Fruit fly (Drosophila melanogaster) whole organism, prepupa: ENCODE measurements around the gene CG43845.

ENCODE experiments used
- CG10631 ChIP-seq: fragments of 200-800 bp; sonication (Bioruptor generic); optimal IDR thresholded peaks from 2 replicates; lab custom pipeline; 2016; ENCODE audit warnings: missing biosample characterization, missing genetic modification characterization
- CG11294 ChIP-seq: fragments of 200-800 bp; sonication (Bioruptor generic); IDR thresholded peaks from 2 replicates; pipeline ENCODE4 v1.3.6; 2022; ENCODE audit warnings: missing biosample characterization, missing genetic modification characterization
- CG11902 ChIP-seq: fragments of 200-800 bp; sonication (Bioruptor generic); optimal IDR thresholded peaks from 3 replicates; lab custom pipeline; 2016; ENCODE audit warnings: missing biosample characterization, missing genetic modification characterization
- CG15336 ChIP-seq: fragments of 200-800 bp; sonication (Bioruptor generic); IDR thresholded peaks from 2 replicates; pipeline ENCODE4 v1.3.6; 2022; ENCODE audit warnings: missing biosample characterization, missing genetic modification characterization
- CG3032 ChIP-seq: fragments of 200-800 bp; optimal IDR thresholded peaks from 2 replicates; lab custom pipeline; 2019; ENCODE audit warnings: missing biosample characterization, mild to moderate bottlenecking, missing genetic modification characterization, moderate library complexity
- CG31627 ChIP-seq: fragments of 200-800 bp; sonication (Bioruptor generic); optimal IDR thresholded peaks from 3 replicates; lab custom pipeline; 2016; ENCODE audit warnings: missing biosample characterization, missing genetic modification characterization
- CG34406 ChIP-seq: fragments of 200-800 bp; sonication (Bioruptor generic); optimal IDR thresholded peaks from 3 replicates; lab custom pipeline; 2016; ENCODE audit warnings: missing biosample characterization, missing genetic modification characterization
- CG6163 ChIP-seq: fragments of 200-800 bp; sonication (Bioruptor generic); IDR thresholded peaks from 3 replicates; pipeline ENCODE4 v1.3.6; 2022; ENCODE audit warnings: missing biosample characterization, missing genetic modification characterization
- CG6276 ChIP-seq: fragments of 200-800 bp; sonication (Bioruptor generic); optimal IDR thresholded peaks from 2 replicates; lab custom pipeline; 2017; ENCODE audit warnings: missing biosample characterization, mild to moderate bottlenecking, missing genetic modification characterization
- CG6792 ChIP-seq: fragments of 200-800 bp; sonication (Bioruptor generic); optimal IDR thresholded peaks from 3 replicates; lab custom pipeline; 2016; ENCODE audit warnings: missing biosample characterization, missing genetic modification characterization
- CG6854 ChIP-seq: fragments of 200-800 bp; sonication (Bioruptor generic); optimal IDR thresholded peaks from 2 replicates; lab custom pipeline; 2017; ENCODE audit warnings: missing biosample characterization, mild to moderate bottlenecking, missing genetic modification characterization
- CG8119 ChIP-seq: fragments of 200-800 bp; sonication (Bioruptor generic); IDR thresholded peaks from 3 replicates; pipeline ENCODE4 v1.3.6; 2022; ENCODE audit warnings: missing biosample characterization, missing genetic modification characterization
- CG8632 ChIP-seq: fragments of 200-800 bp; sonication (Bioruptor generic); optimal IDR thresholded peaks from 3 replicates; lab custom pipeline; 2016; ENCODE audit warnings: missing biosample characterization, missing genetic modification characterization
- CG9139 ChIP-seq: fragments of 200-800 bp; sonication (Bioruptor generic); optimal IDR thresholded peaks from 3 replicates; lab custom pipeline; 2017; ENCODE audit warnings: missing biosample characterization, mild to moderate bottlenecking, missing genetic modification characterization
- Eip93F ChIP-seq: fragments of 200-800 bp; sonication (Bioruptor generic); optimal IDR thresholded peaks from 2 replicates; lab custom pipeline; 2016; ENCODE audit warnings: missing biosample characterization, mild to moderate bottlenecking, missing genetic modification characterization
- Ets96B ChIP-seq: fragments of 200-800 bp; optimal IDR thresholded peaks from 2 replicates; lab custom pipeline; 2019; ENCODE audit warnings: missing biosample characterization, mild to moderate bottlenecking, missing genetic modification characterization, moderate library complexity
- Gug ChIP-seq: fragments of 200-800 bp; sonication (Bioruptor generic); IDR thresholded peaks from 2 replicates; pipeline ENCODE4 v1.3.6; 2022; ENCODE audit warnings: missing biosample characterization, missing genetic modification characterization
- Hr39 ChIP-seq: fragments of 200-800 bp; sonication (Bioruptor generic); optimal IDR thresholded peaks from 2 replicates; lab custom pipeline; 2016; ENCODE audit warnings: missing biosample characterization, missing genetic modification characterization
- Hr4 ChIP-seq: fragments of 200-800 bp; sonication (Bioruptor generic); optimal IDR thresholded peaks from 3 replicates; lab custom pipeline; 2016; ENCODE audit warnings: missing biosample characterization, missing genetic modification characterization
- Lpt ChIP-seq: fragments of 200-800 bp; sonication (Bioruptor generic); optimal IDR thresholded peaks from 3 replicates; lab custom pipeline; 2016; ENCODE audit warnings: missing biosample characterization, missing genetic modification characterization
- OdsH ChIP-seq: fragments of 200-800 bp; sonication (Bioruptor generic); optimal IDR thresholded peaks from 3 replicates; lab custom pipeline; 2016; ENCODE audit warnings: missing biosample characterization, missing genetic modification characterization
- Smox ChIP-seq: fragments of 200-800 bp; sonication (Bioruptor generic); optimal IDR thresholded peaks from 3 replicates; lab custom pipeline; 2016; ENCODE audit warnings: missing biosample characterization, missing genetic modification characterization
- Sox102F ChIP-seq: fragments of 200-800 bp; sonication (Bioruptor generic); optimal IDR thresholded peaks from 2 replicates; lab custom pipeline; 2016; ENCODE audit warnings: missing biosample characterization, mild to moderate bottlenecking, missing genetic modification characterization
- Sox14 ChIP-seq: fragments of 200-800 bp; sonication (Bioruptor generic); optimal IDR thresholded peaks from 3 replicates; lab custom pipeline; 2016; ENCODE audit warnings: missing biosample characterization, missing genetic modification characterization
- Sox15 ChIP-seq: fragments of 200-800 bp; sonication (Bioruptor generic); optimal IDR thresholded peaks from 3 replicates; lab custom pipeline; 2016; ENCODE audit warnings: missing biosample characterization, missing genetic modification characterization
- achi ChIP-seq: fragments of 200-800 bp; sonication (Bioruptor generic); optimal IDR thresholded peaks from 3 replicates; lab custom pipeline; 2016; ENCODE audit warnings: missing biosample characterization, missing genetic modification characterization
- acj6 ChIP-seq: fragments of 200-800 bp; sonication (Bioruptor generic); optimal IDR thresholded peaks from 3 replicates; lab custom pipeline; 2016; ENCODE audit warnings: missing biosample characterization, missing genetic modification characterization
- cyc ChIP-seq: fragments of 200-800 bp; sonication (Bioruptor generic); optimal IDR thresholded peaks from 3 replicates; lab custom pipeline; 2016; ENCODE audit warnings: missing biosample characterization, missing genetic modification characterization
- eg ChIP-seq: fragments of 200-800 bp; sonication (Bioruptor generic); IDR thresholded peaks from 3 replicates; pipeline ENCODE4 v1.3.6; 2022; ENCODE audit warnings: missing biosample characterization, missing genetic modification characterization
- esn ChIP-seq: fragments of 200-800 bp; sonication (Bioruptor generic); optimal IDR thresholded peaks from 2 replicates; lab custom pipeline; 2016; ENCODE audit warnings: missing biosample characterization, mild to moderate bottlenecking, missing genetic modification characterization, moderate library complexity
- fd59A ChIP-seq: fragments of 200-800 bp; sonication (Bioruptor generic); optimal IDR thresholded peaks from 2 replicates; lab custom pipeline; 2017; ENCODE audit warnings: missing biosample characterization, mild to moderate bottlenecking, missing genetic modification characterization, missing genetic modification reagents
- fkh ChIP-seq: fragments of 200-800 bp; sonication (Bioruptor generic); optimal IDR thresholded peaks from 3 replicates; lab custom pipeline; 2017; ENCODE audit warnings: missing biosample characterization, mild to moderate bottlenecking, missing genetic modification characterization, moderate library complexity
- lz ChIP-seq: fragments of 200-800 bp; sonication (Bioruptor generic); optimal IDR thresholded peaks from 3 replicates; lab custom pipeline; 2016; ENCODE audit warnings: missing biosample characterization, missing genetic modification characterization
- net ChIP-seq: fragments of 200-800 bp; sonication (Bioruptor generic); optimal IDR thresholded peaks from 3 replicates; lab custom pipeline; 2016; ENCODE audit warnings: missing biosample characterization, missing genetic modification characterization
- pdm3 ChIP-seq: fragments of 200-800 bp; sonication (Bioruptor generic); optimal IDR thresholded peaks from 3 replicates; lab custom pipeline; 2016; ENCODE audit warnings: missing biosample characterization, missing genetic modification characterization
- salr ChIP-seq, 2 experiments: fragments of 200-800 bp; sonication (Bioruptor generic); optimal IDR thresholded peaks; 3 replicates each; lab custom pipeline; 2016 to 2018; ENCODE audit warnings: missing biosample characterization in 2 of 2, missing genetic modification characterization in 2 of 2, mild to moderate bottlenecking in 1 of 2
- ss ChIP-seq, 2 experiments: fragments of 200-800 bp; sonication (Bioruptor generic); optimal IDR thresholded peaks; 2 replicates in 1 of 2; 3 replicates in 1 of 2; lab custom pipeline; 2017 to 2018; ENCODE audit warnings: mild to moderate bottlenecking in 2 of 2, missing biosample characterization in 2 of 2, missing genetic modification characterization in 2 of 2, moderate library complexity in 1 of 2
- svp ChIP-seq: fragments of 200-800 bp; sonication (Bioruptor generic); peaks from one replicate; lab custom pipeline; 2016; ENCODE audit warnings: missing biosample characterization, missing genetic modification characterization
- topi ChIP-seq: fragments of 200-800 bp; sonication (Bioruptor generic); optimal IDR thresholded peaks from 3 replicates; lab custom pipeline; 2016; ENCODE audit warnings: missing biosample characterization, missing genetic modification characterization
- vri ChIP-seq: fragments of 200-800 bp; sonication (Bioruptor generic); optimal IDR thresholded peaks from 3 replicates; lab custom pipeline; 2016; ENCODE audit warnings: missing biosample characterization, mild to moderate bottlenecking, missing genetic modification characterization

The CG43845 gene

dm6 chr3R:5502646-5503045 lies 20.3 kb downstream of the CG43845 start, which contains the start of gene NKCC:
TSS of gene NKCC (minus strand) at chr3R:5502702.
- TF ChIP-seq CG6276 (GFP tag; lab: Kevin White, UChicago) (no peak), pdm3 (no peak), CG3032 (no peak), acj6 (no peak), CG6854 (GFP tag; lab: Kevin White, UChicago) (no peak), fkh (no peak), Smox (GFP tag; lab: Kevin White, UChicago) (no peak), achi (GFP tag; lab: Kevin White, UChicago) (no peak), CG9139 (no peak), CG10631 (GFP tag; lab: Kevin White, UChicago) (no peak), salr (GFP tag; optimal IDR thresholded peaks at IDR 0.05; lab: Kevin White, UChicago) (no peak), ss (GFP tag; optimal IDR thresholded peaks at IDR 0.05; lab: Kevin White, UChicago) (no peak), Ets96B (no peak), CG31627 (no peak), Sox102F (GFP tag; lab: Kevin White, UChicago) (no peak), vri (GFP tag; lab: Kevin White, UChicago) (no peak)

- peak; percentile 46 for TF ChIP-seq vri (GFP tag; lab: Kevin White, UChicago)
- peak; percentile 99 for TF ChIP-seq svp (GFP tag; lab: Kevin White, UChicago)
- peak; percentile 1 for TF ChIP-seq fkh
- TF ChIP-seq Lpt (GFP tag; lab: Kevin White, UChicago) = no peak
Measured at dm6 chr3R:5497600-5497999, 25.3 kb downstream of the CG43845 start.

- TF ChIP-seq CG15336 (GFP tag; lab: Robert Waterston, UW) (peak; percentile 47), ss (GFP tag; optimal IDR thresholded peaks at IDR 0.05; lab: Kevin White, UChicago) (no peak), Eip93F (GFP tag; lab: Kevin White, UChicago) (no peak), CG10631 (GFP tag; lab: Kevin White, UChicago) (peak; percentile 73), cyc (GFP tag; lab: Kevin White, UChicago) (peak; percentile 58), Smox (GFP tag; lab: Kevin White, UChicago) (peak; percentile 38), CG3032 (peak; percentile 69), CG34406 (GFP tag; lab: Kevin White, UChicago) (peak; percentile 60), Sox15 (GFP tag; lab: Kevin White, UChicago) (peak; percentile 39), topi (GFP tag; lab: Kevin White, UChicago) (peak; percentile 57), Gug (GFP tag; lab: Robert Waterston, UW) (peak; percentile 55), net (GFP tag; lab: Kevin White, UChicago) (peak; percentile 46), Sox102F (GFP tag; lab: Kevin White, UChicago) (no peak), CG6163 (GFP tag; lab: Robert Waterston, UW) (peak; percentile 52; the same call in 1 of the 3 replicates), CG8632 (GFP tag; lab: Kevin White, UChicago) (peak; percentile 47), CG11902 (GFP tag; lab: Kevin White, UChicago) (peak; percentile 28), acj6 (peak; percentile 58), eg (peak; percentile 66), Hr39 (GFP tag; lab: Kevin White, UChicago) (peak; percentile 55), CG6792 (GFP tag; lab: Kevin White, UChicago) (peak; percentile 39), CG6854 (GFP tag; lab: Kevin White, UChicago) (peak; percentile 14), CG8119 (GFP tag; lab: Robert Waterston, UW) (peak; percentile 72), CG11294 (peak; percentile 12; the same call in 1 of the 2 replicates), esn (peak; percentile 70), Hr4 (GFP tag; lab: Kevin White, UChicago) (no peak), OdsH (GFP tag; lab: Kevin White, UChicago) (no peak), fd59A (GFP tag; lab: Kevin White, UChicago) (no peak), Sox14 (GFP tag; lab: Kevin White, UChicago) (no peak), CG31627 (peak; percentile 62), Lpt (GFP tag; lab: Kevin White, UChicago) (peak; percentile 18), lz (peak; percentile 53)
Measured at dm6 chr3R:5485295-5485718, 37.6 kb downstream of the CG43845 start, which contains the start of gene CG31550. TSS of gene CG31550 (plus strand) at chr3R:5485543.
